Worm (Caenorhabditis elegans) whole organism, mixed stage, embryonic: ENCODE results near the gene C18B2.2.

Source experiments
- M03D4.4 ChIP-seq: sonication (generic microtip); optimal IDR thresholded peaks from 2 replicates; lab custom pipeline; 2017; ENCODE audit warnings: mild to moderate bottlenecking, missing genetic modification characterization, missing compliant biosample characterization
- ces-1 ChIP-seq: fragments of 150-350 bp; optimal IDR thresholded peaks from 2 replicates; lab custom pipeline; 2014; ENCODE audit warnings: missing biosample characterization, missing genetic modification reagents, missing genetic modification characterization
- nhr-237 ChIP-seq: fragments of 150-350 bp; optimal IDR thresholded peaks from 2 replicates; lab custom pipeline; 2014; ENCODE audit warnings: missing biosample characterization, missing genetic modification characterization
- nhr-76 ChIP-seq: sonication (generic microtip); optimal IDR thresholded peaks from 2 replicates; lab custom pipeline; 2017; ENCODE audit warnings: missing biosample characterization, missing genetic modification characterization
- snpc-4 ChIP-seq: fragments of 150-350 bp; optimal IDR thresholded peaks from 2 replicates; lab custom pipeline; 2014; ENCODE audit warnings: missing biosample characterization, missing genetic modification characterization
- unc-62 ChIP-seq: fragments of 150-350 bp; optimal IDR thresholded peaks from 2 replicates; lab custom pipeline; 2014; ENCODE audit warnings: missing biosample characterization, missing genetic modification reagents, missing genetic modification characterization

ce11 chrX:3581813-3582212 is 41.4 kb upstream of the C18B2.2 start:
- TF ChIP-seq snpc-4 (tag; lab: Kevin White, UChicago) = no peak
- TF ChIP-seq unc-62 = no peak
- no peak for TF ChIP-seq ces-1
- no peak for TF ChIP-seq nhr-237 (tag; lab: Kevin White, UChicago)
- TF ChIP-seq M03D4.4 (tag; lab: Kevin White, UChicago) = no peak
- TF ChIP-seq nhr-76 (tag; lab: Kevin White, UChicago) = no peak
